Worm (Caenorhabditis elegans) whole organism, L2 larva: ENCODE measurements around the gene ZC373.5.

Experiments
- aly-2 ChIP-seq: fragments of 150-350 bp; optimal IDR thresholded peaks from 2 replicates; lab custom pipeline; 2014; ENCODE audit warnings: missing biosample characterization, missing genetic modification characterization
- ceh-82 ChIP-seq: fragments of 150-350 bp; optimal IDR thresholded peaks from 2 replicates; lab custom pipeline; 2014; ENCODE audit warnings: missing biosample characterization, missing genetic modification characterization
- egl-27 ChIP-seq: sonication (generic microtip); optimal IDR thresholded peaks from 3 replicates; lab custom pipeline; 2017; ENCODE audit warnings: missing biosample characterization, missing genetic modification reagents, missing genetic modification characterization
- lin-13 ChIP-seq: fragments of 150-350 bp; optimal IDR thresholded peaks from 2 replicates; lab custom pipeline; 2014; ENCODE audit warnings: missing biosample characterization, missing genetic modification reagents, missing genetic modification characterization
- lin-39 ChIP-seq: fragments of 150-350 bp; optimal IDR thresholded peaks from 2 replicates; lab custom pipeline; 2014; ENCODE audit warnings: missing biosample characterization, missing genetic modification reagents, missing genetic modification characterization
- lsy-2 ChIP-seq, 2 experiments: fragments of 150-350 bp in 1 of 2; sonication (generic microtip) in 1 of 2; optimal IDR thresholded peaks; 2 replicates each; lab custom pipeline; 2014 to 2017; ENCODE audit warnings: missing biosample characterization in 2 of 2, missing genetic modification characterization in 2 of 2
- nhr-21 ChIP-seq: fragments of 150-350 bp; optimal IDR thresholded peaks from 2 replicates; lab custom pipeline; 2014; ENCODE audit warnings: missing biosample characterization, missing genetic modification characterization
- nhr-237 ChIP-seq: fragments of 150-350 bp; optimal IDR thresholded peaks from 2 replicates; lab custom pipeline; 2014; ENCODE audit warnings: missing biosample characterization, missing genetic modification characterization
- sem-4 ChIP-seq: fragments of 150-350 bp; optimal IDR thresholded peaks from 2 replicates; lab custom pipeline; 2014; ENCODE audit warnings: missing biosample characterization, missing genetic modification reagents, missing genetic modification characterization
- skn-1 ChIP-seq: sonication (generic microtip); optimal IDR thresholded peaks from 2 replicates; lab custom pipeline; 2017; ENCODE audit warnings: missing biosample characterization, missing genetic modification characterization
- snpc-4 ChIP-seq: fragments of 150-350 bp; optimal IDR thresholded peaks from 2 replicates; lab custom pipeline; 2014; ENCODE audit warnings: missing biosample characterization, missing genetic modification characterization
- unc-62 ChIP-seq: fragments of 150-350 bp; optimal IDR thresholded peaks from 2 replicates; lab custom pipeline; 2014; ENCODE audit warnings: missing biosample characterization, missing genetic modification reagents, missing genetic modification characterization
- zag-1 ChIP-seq: fragments of 150-350 bp; optimal IDR thresholded peaks from 2 replicates; lab custom pipeline; 2014; ENCODE audit warnings: missing biosample characterization, missing genetic modification characterization
- ztf-11 ChIP-seq: sonication (generic microtip); optimal IDR thresholded peaks from 2 replicates; lab custom pipeline; 2017; ENCODE audit warnings: missing biosample characterization, missing genetic modification characterization

ce11 chrX:10074233-10074632 is at the start of gene ZC373.5:
- TF ChIP-seq ztf-11 (tag; lab: Kevin White, UChicago) (no peak), snpc-4 (tag; lab: Kevin White, UChicago) (no peak), lsy-2 (tag; optimal IDR thresholded peaks at IDR 0.05; lab: Kevin White, UChicago) (peak in 1 of 2 experiments; percentile 1), sem-4 (tag; lab: Kevin White, UChicago) (no peak), nhr-237 (tag; lab: Kevin White, UChicago) (no peak), lin-13 (GFP tag; lab: Kevin White, UChicago) (no peak), zag-1 (no peak), lin-39 (tag; lab: Kevin White, UChicago) (no peak), skn-1 (no peak), nhr-21 (tag; lab: Kevin White, UChicago) (no peak), aly-2 (tag; lab: Kevin White, UChicago) (no peak), unc-62 (no peak), ceh-82 (tag; lab: Kevin White, UChicago) (no peak), egl-27 (tag; lab: Kevin White, UChicago) (no peak)
